Fruit fly (Drosophila melanogaster) whole organism, wandering third instar larva: Measurements from ENCODE around the gene CG33523.

Experiments
- Abd-B ChIP-seq: fragments of >200 bp; optimal IDR thresholded peaks from 2 replicates; lab custom pipeline; 2017; ENCODE audit warnings: missing biosample characterization, missing genetic modification characterization
- CG9705 ChIP-seq: fragments of 200-800 bp; sonication (Bioruptor generic); optimal IDR thresholded peaks from 2 replicates; lab custom pipeline; 2018; ENCODE audit warnings: missing biosample characterization, mild to moderate bottlenecking, missing genetic modification characterization
- CrebA ChIP-seq: fragments of 200-800 bp; sonication (Bioruptor generic); optimal IDR thresholded peaks from 2 replicates; lab custom pipeline; 2016; ENCODE audit warnings: missing biosample characterization, mild to moderate bottlenecking, missing genetic modification characterization, borderline replicate concordance
- Dfd ChIP-seq: fragments of >200 bp; optimal IDR thresholded peaks from 2 replicates; lab custom pipeline; 2017; ENCODE audit warnings: missing biosample characterization, missing genetic modification characterization
- Dif ChIP-seq: fragments of 200-275, 200-300 bp; sonication (Bioruptor generic); optimal IDR thresholded peaks from 2 replicates; lab custom pipeline; 2018; ENCODE audit warnings: missing biosample characterization, missing genetic modification characterization; ENCODE audit not compliant: partially characterized antibody
- GATAd ChIP-seq: sonication (Bioruptor generic); optimal IDR thresholded peaks from 2 replicates; lab custom pipeline; 2016; ENCODE audit warnings: missing biosample characterization, missing genetic modification characterization
- HLH106 ChIP-seq: fragments of 200-800 bp; optimal IDR thresholded peaks from 3 replicates; lab custom pipeline; 2019; ENCODE audit warnings: missing biosample characterization, mild to moderate bottlenecking, missing genetic modification characterization, moderate library complexity
- Hr83 ChIP-seq: fragments of 200-300 bp; sonication (Bioruptor generic); optimal IDR thresholded peaks from 2 replicates; lab custom pipeline; 2016; ENCODE audit warnings: missing biosample characterization, mild to moderate bottlenecking, missing genetic modification characterization, moderate library complexity; ENCODE audit not compliant: poor library complexity, severe bottlenecking
- Jra ChIP-seq: sonication (Bioruptor generic); optimal IDR thresholded peaks from 2 replicates; lab custom pipeline; 2016; ENCODE audit warnings: missing biosample characterization, missing genetic modification characterization
- Mio ChIP-seq: sonication (Bioruptor generic); optimal IDR thresholded peaks from 2 replicates; lab custom pipeline; 2016; ENCODE audit warnings: missing biosample characterization, missing genetic modification characterization
- N ChIP-seq: fragments of >200 bp; optimal IDR thresholded peaks from 2 replicates; lab custom pipeline; 2018; ENCODE audit warnings: missing biosample characterization, missing external identifiers, missing genetic modification characterization
- OdsH ChIP-seq: fragments of 200-800 bp; sonication (Bioruptor generic); optimal IDR thresholded peaks from 2 replicates; lab custom pipeline; 2016; ENCODE audit warnings: missing biosample characterization, mild to moderate bottlenecking, missing genetic modification characterization
- Rel ChIP-seq, 2 experiments: fragments of 200-800 bp; sonication (Bioruptor generic) in 1 of 2; optimal IDR thresholded peaks; 2 replicates in 1 of 2; 3 replicates in 1 of 2; lab custom pipeline; 2016 to 2019; ENCODE audit warnings: mild to moderate bottlenecking in 2 of 2, missing biosample characterization in 2 of 2, missing genetic modification characterization in 2 of 2, moderate library complexity in 1 of 2
- Vsx2 ChIP-seq: fragments of 200-300, 225-300 bp; sonication (Bioruptor generic); optimal IDR thresholded peaks from 2 replicates; lab custom pipeline; 2018; ENCODE audit warnings: missing biosample characterization, missing genetic modification characterization; ENCODE audit not compliant: partially characterized antibody
- br ChIP-seq: fragments of 200-800 bp; sonication (Bioruptor generic); optimal IDR thresholded peaks from 2 replicates; lab custom pipeline; 2016; ENCODE audit warnings: missing biosample characterization, missing genetic modification characterization
- brk ChIP-seq: fragments of 200-800 bp; sonication (Bioruptor generic); optimal IDR thresholded peaks from 2 replicates; lab custom pipeline; 2016; ENCODE audit warnings: missing biosample characterization, mild to moderate bottlenecking, missing genetic modification characterization
- dl ChIP-seq, 2 experiments: fragments of 175-275, 200-275 bp in 1 of 2; fragments of 200-275 bp in 1 of 2; sonication (Bioruptor generic); optimal IDR thresholded peaks; lab custom pipeline; 2018; ENCODE audit warnings: mild to moderate bottlenecking in 2 of 2, missing biosample characterization in 2 of 2, missing genetic modification characterization in 2 of 2, moderate library complexity in 2 of 2; ENCODE audit not compliant: partially characterized antibody in 2 of 2, insufficient read depth in 1 of 2
- dmrt93B ChIP-seq: fragments of 200-800 bp; sonication (Bioruptor generic); optimal IDR thresholded peaks from 2 replicates; lab custom pipeline; 2018; ENCODE audit warnings: missing biosample characterization, mild to moderate bottlenecking, missing genetic modification characterization
- dsf ChIP-seq: sonication (Bioruptor generic); optimal IDR thresholded peaks from 2 replicates; lab custom pipeline; 2016; ENCODE audit warnings: missing biosample characterization, missing genetic modification characterization, borderline replicate concordance
- ey ChIP-seq: fragments of 200-800 bp; sonication (Bioruptor generic); optimal IDR thresholded peaks from 2 replicates; lab custom pipeline; 2016; ENCODE audit warnings: missing biosample characterization, missing genetic modification characterization
- foxo ChIP-seq, 2 experiments: fragments of 200-800 bp; sonication (Bioruptor generic); optimal IDR thresholded peaks; 2 replicates in 1 of 2; 3 replicates in 1 of 2; lab custom pipeline; 2016 to 2017; ENCODE audit warnings: missing biosample characterization in 2 of 2, missing genetic modification characterization in 2 of 2
- fru ChIP-seq: fragments of 200-800 bp; sonication (Bioruptor generic); optimal IDR thresholded peaks from 3 replicates; lab custom pipeline; 2016; ENCODE audit warnings: missing biosample characterization, mild to moderate bottlenecking, missing genetic modification characterization
- jim ChIP-seq: fragments of 175-275, 200-325 bp; sonication (Bioruptor generic); optimal IDR thresholded peaks from 2 replicates; lab custom pipeline; 2016; ENCODE audit warnings: missing biosample characterization, mild to moderate bottlenecking, missing genetic modification characterization
- lola ChIP-seq: fragments of >200 bp; optimal IDR thresholded peaks from 2 replicates; lab custom pipeline; 2017; ENCODE audit warnings: missing biosample characterization, missing genetic modification characterization
- pan ChIP-seq: fragments of >200 bp; optimal IDR thresholded peaks from 2 replicates; lab custom pipeline; 2017
- psq ChIP-seq: fragments of 200-800 bp; sonication (Bioruptor generic); optimal IDR thresholded peaks from 3 replicates; lab custom pipeline; 2017; ENCODE audit warnings: missing biosample characterization, mild to moderate bottlenecking, missing genetic modification characterization, moderate library complexity
- rgr ChIP-seq: fragments of 200-800 bp; sonication (Bioruptor generic); optimal IDR thresholded peaks from 3 replicates; lab custom pipeline; 2016; ENCODE audit warnings: missing biosample characterization, mild to moderate bottlenecking, missing genetic modification characterization
- sage ChIP-seq: fragments of 200-800 bp; sonication (Bioruptor generic); optimal IDR thresholded peaks from 2 replicates; lab custom pipeline; 2016; ENCODE audit warnings: missing biosample characterization, mild to moderate bottlenecking, missing genetic modification characterization
- tai ChIP-seq: sonication (Bioruptor generic); optimal IDR thresholded peaks from 2 replicates; lab custom pipeline; 2016; ENCODE audit warnings: missing biosample characterization, missing genetic modification characterization
- usp ChIP-seq: fragments of >200 bp; optimal IDR thresholded peaks from 2 replicates; lab custom pipeline; 2017; ENCODE audit warnings: missing biosample characterization, missing genetic modification characterization
- woc ChIP-seq: sonication (Bioruptor generic); optimal IDR thresholded peaks from 2 replicates; lab custom pipeline; 2016; ENCODE audit warnings: missing biosample characterization, mild to moderate bottlenecking, missing genetic modification characterization

CG33523 gene

dm6 chr3L:5882209-5882403 lies 41.6 kb upstream of the CG33523 start, which contains the start of gene CG13287:
Gene CG13287 (plus strand): TSS chr3L:5882304.
- no peak for TF ChIP-seq Dif (GFP tag; lab: Kevin White, UChicago)
- TF ChIP-seq Dfd (GFP tag; lab: Kevin White, UChicago) = no peak
- no peak for TF ChIP-seq usp
- TF ChIP-seq dl (GFP tag; optimal IDR thresholded peaks at IDR 0.05; lab: Kevin White, UChicago; ENCODE audit: insufficient read depth in 1 of 2, partially characterized antibody in 2 of 2) = no peak
- TF ChIP-seq HLH106 (tag; lab: Kevin White, UChicago) = no peak
- no peak for TF ChIP-seq rgr (GFP tag; lab: Kevin White, UChicago)
- no peak for TF ChIP-seq GATAd
- TF ChIP-seq br = no peak
- TF ChIP-seq brk (GFP tag; lab: Kevin White, UChicago) = no peak
- TF ChIP-seq tai (GFP tag; lab: Kevin White, UChicago) = no peak
- no peak for TF ChIP-seq N (GFP tag; lab: Kevin White, UChicago)
- TF ChIP-seq ey = no peak
- no peak for TF ChIP-seq sage (GFP tag; lab: Kevin White, UChicago)
- no peak for TF ChIP-seq fru (GFP tag; lab: Kevin White, UChicago)
- TF ChIP-seq Mio (GFP tag; lab: Kevin White, UChicago) = no peak
- no peak for TF ChIP-seq lola (GFP tag; lab: Kevin White, UChicago)
- TF ChIP-seq psq = no peak

- no peak for TF ChIP-seq dmrt93B (GFP tag; lab: Kevin White, UChicago)
- TF ChIP-seq Dfd (GFP tag; lab: Kevin White, UChicago) = no peak
- no peak for TF ChIP-seq Jra
- no peak for TF ChIP-seq Rel (GFP tag; optimal IDR thresholded peaks at IDR 0.05; lab: Kevin White, UChicago)
- TF ChIP-seq Rel (tag; optimal IDR thresholded peaks at IDR 0.05; lab: Kevin White, UChicago) = no peak
- TF ChIP-seq OdsH (GFP tag; lab: Kevin White, UChicago) = no peak
- no peak for TF ChIP-seq sage (GFP tag; lab: Kevin White, UChicago)
- no peak for TF ChIP-seq CG9705 (GFP tag; lab: Kevin White, UChicago)
- no peak for TF ChIP-seq ey
- no peak for TF ChIP-seq foxo (GFP tag; optimal IDR thresholded peaks at IDR 0.05; lab: Kevin White, UChicago)
- TF ChIP-seq Mio (GFP tag; lab: Kevin White, UChicago) = no peak
- TF ChIP-seq woc (GFP tag; lab: Kevin White, UChicago) = no peak
- TF ChIP-seq jim (GFP tag; lab: Kevin White, UChicago) = no peak
- no peak for TF ChIP-seq HLH106 (tag; lab: Kevin White, UChicago)
- TF ChIP-seq, all 38 proteins: peak for 0
Observed at dm6 chr3L:5884735-5885134, 38.9 kb upstream of the CG33523 start.

dm6 chr3L:5891114-5891513 lies 32.5 kb upstream of the CG33523 start:
- no peak for TF ChIP-seq Dif (GFP tag; lab: Kevin White, UChicago)
- no peak for TF ChIP-seq dl (GFP tag; optimal IDR thresholded peaks at IDR 0.05; lab: Kevin White, UChicago; ENCODE audit: insufficient read depth in 1 of 2, partially characterized antibody in 2 of 2)
- TF ChIP-seq CrebA (GFP tag; lab: Kevin White, UChicago) = no peak
- TF ChIP-seq dmrt93B (GFP tag; lab: Kevin White, UChicago) = no peak
- TF ChIP-seq Dfd (GFP tag; lab: Kevin White, UChicago) = no peak
- no peak for TF ChIP-seq OdsH (GFP tag; lab: Kevin White, UChicago)
- TF ChIP-seq Vsx2 (GFP tag; lab: Kevin White, UChicago) = no peak
- TF ChIP-seq foxo (GFP tag; optimal IDR thresholded peaks at IDR 0.05; lab: Kevin White, UChicago) = no peak
- no peak for TF ChIP-seq brk (GFP tag; lab: Kevin White, UChicago)
- no peak for TF ChIP-seq psq
- no peak for TF ChIP-seq Abd-B (GFP tag; lab: Kevin White, UChicago)
- TF ChIP-seq dsf = no peak
- no peak for TF ChIP-seq Mio (GFP tag; lab: Kevin White, UChicago)
- TF ChIP-seq Rel (GFP tag; optimal IDR thresholded peaks at IDR 0.05; lab: Kevin White, UChicago) = no peak
- no peak for TF ChIP-seq Rel (tag; optimal IDR thresholded peaks at IDR 0.05; lab: Kevin White, UChicago)
- no peak for TF ChIP-seq fru (GFP tag; lab: Kevin White, UChicago)
- TF ChIP-seq, all 38 proteins: peak for 0

- no peak for TF ChIP-seq woc (GFP tag; lab: Kevin White, UChicago)
Observed at dm6 chr3L:5891812-5892211, 31.9 kb upstream of the CG33523 start.

- no peak for TF ChIP-seq CG9705 (GFP tag; lab: Kevin White, UChicago)
- TF ChIP-seq br = no peak
- no peak for TF ChIP-seq Rel (GFP tag; optimal IDR thresholded peaks at IDR 0.05; lab: Kevin White, UChicago)
- TF ChIP-seq Rel (tag; optimal IDR thresholded peaks at IDR 0.05; lab: Kevin White, UChicago) = no peak
- TF ChIP-seq tai (GFP tag; lab: Kevin White, UChicago) = no peak
- TF ChIP-seq pan (lab: Kevin White, UChicago) = no peak
- no peak for TF ChIP-seq Hr83 (GFP tag; lab: Kevin White, UChicago)
- TF ChIP-seq Dfd (GFP tag; lab: Kevin White, UChicago) = no peak
- TF ChIP-seq dmrt93B (GFP tag; lab: Kevin White, UChicago) = no peak
Observed at dm6 chr3L:5893063-5893462, 30.6 kb upstream of the CG33523 start.
